Fruit fly (Drosophila melanogaster) whole organism, embryonic: Measurements from ENCODE around the gene CG4645.

Experiments used
- ATbp ChIP-seq: fragments of 200-800 bp; sonication (Bioruptor generic); optimal IDR thresholded peaks from 2 replicates; lab custom pipeline; 2017; ENCODE audit warnings: missing biosample characterization, mild to moderate bottlenecking, missing genetic modification characterization, missing genetic modification reagents
- Aef1 ChIP-seq: fragments of 200-800 bp; sonication (Bioruptor generic); IDR thresholded peaks from 3 replicates; pipeline ENCODE4 v1.3.6; 2022; ENCODE audit warnings: missing biosample characterization, missing genetic modification characterization
- Atf3 ChIP-seq: fragments of 200-800 bp; sonication (Bioruptor generic); optimal IDR thresholded peaks from 3 replicates; lab custom pipeline; 2016; ENCODE audit warnings: missing biosample characterization, missing genetic modification characterization
- Atf6 ChIP-seq: fragments of 200-800 bp; sonication (Bioruptor generic); IDR thresholded peaks from 2 replicates; pipeline ENCODE4 v1.3.6; 2022; ENCODE audit warnings: missing biosample characterization, missing genetic modification characterization
- CG10274 ChIP-seq: fragments of 200-800 bp; sonication (Bioruptor generic); optimal IDR thresholded peaks from 3 replicates; lab custom pipeline; 2017; ENCODE audit warnings: missing biosample characterization, mild to moderate bottlenecking, missing genetic modification characterization
- CG11247 ChIP-seq: fragments of 200-800 bp; sonication (Bioruptor generic); IDR thresholded peaks from 2 replicates; pipeline ENCODE4 v1.3.6; 2022; ENCODE audit warnings: missing biosample characterization, missing genetic modification characterization
- CG12071 ChIP-seq: fragments of 200-800 bp; sonication (Bioruptor generic); optimal IDR thresholded peaks from 3 replicates; lab custom pipeline; 2018; ENCODE audit warnings: missing biosample characterization, mild to moderate bottlenecking, missing genetic modification characterization
- CG13123 ChIP-seq: fragments of 200-800 bp; sonication (Bioruptor generic); optimal IDR thresholded peaks from 2 replicates; lab custom pipeline; 2016; ENCODE audit warnings: missing biosample characterization, missing genetic modification characterization
- CG15073 ChIP-seq: fragments of 200-800 bp; sonication (Bioruptor generic); optimal IDR thresholded peaks from 2 replicates; lab custom pipeline; 2016; ENCODE audit warnings: missing biosample characterization, missing genetic modification characterization
- CG16815 ChIP-seq: fragments of 200-800 bp; sonication (Bioruptor generic); optimal IDR thresholded peaks from 3 replicates; lab custom pipeline; 2017; ENCODE audit warnings: missing biosample characterization, mild to moderate bottlenecking, missing genetic modification characterization
- CG17829 ChIP-seq: fragments of 200-800 bp; optimal IDR thresholded peaks from 2 replicates; lab custom pipeline; 2019; ENCODE audit warnings: missing biosample characterization, mild to moderate bottlenecking, missing genetic modification characterization, moderate library complexity
- CG1792 ChIP-seq: fragments of 200-800 bp; sonication (Bioruptor generic); optimal IDR thresholded peaks from 2 replicates; lab custom pipeline; 2016; ENCODE audit warnings: missing biosample characterization, missing genetic modification characterization
- CG18599 ChIP-seq: fragments of 200-800 bp; sonication (Bioruptor generic); optimal IDR thresholded peaks from 3 replicates; lab custom pipeline; 2017; ENCODE audit warnings: missing biosample characterization, missing genetic modification characterization, mild to moderate bottlenecking, moderate library complexity, missing genetic modification reagents
- CG31224 ChIP-seq: fragments of 200-800 bp; sonication (Bioruptor generic); IDR thresholded peaks from 2 replicates; pipeline ENCODE4 v1.3.6; 2022; ENCODE audit warnings: missing biosample characterization, missing genetic modification characterization
- CG34376 ChIP-seq: fragments of 200-800 bp; sonication (Bioruptor generic); optimal IDR thresholded peaks from 2 replicates; lab custom pipeline; 2018; ENCODE audit warnings: missing biosample characterization, mild to moderate bottlenecking, missing genetic modification characterization
- CG7928 ChIP-seq: fragments of 200-800 bp; sonication (Bioruptor generic); optimal IDR thresholded peaks from 2 replicates; lab custom pipeline; 2017; ENCODE audit warnings: missing biosample characterization, mild to moderate bottlenecking, missing genetic modification characterization
- CG9797 ChIP-seq: fragments of 200-800 bp; sonication (Bioruptor generic); optimal IDR thresholded peaks from 3 replicates; lab custom pipeline; 2018; ENCODE audit warnings: missing biosample characterization, mild to moderate bottlenecking, missing genetic modification characterization
- CG9876 ChIP-seq: fragments of 200-800 bp; sonication (Bioruptor generic); optimal IDR thresholded peaks from 2 replicates; lab custom pipeline; 2016; ENCODE audit warnings: missing biosample characterization, missing genetic modification characterization
- CG9932 ChIP-seq: fragments of 200-800 bp; sonication (Bioruptor generic); IDR thresholded peaks from 2 replicates; pipeline ENCODE4 v1.3.6; 2022; ENCODE audit warnings: missing biosample characterization, missing genetic modification characterization
- CHES-1-like ChIP-seq: fragments of 200-800 bp; sonication (Bioruptor generic); optimal IDR thresholded peaks from 2 replicates; lab custom pipeline; 2016; ENCODE audit warnings: missing biosample characterization, missing genetic modification characterization
- Dad ChIP-seq: fragments of 200-800 bp; sonication (Bioruptor generic); optimal IDR thresholded peaks from 3 replicates; lab custom pipeline; 2016; ENCODE audit warnings: missing biosample characterization, missing genetic modification characterization
- Deaf1 ChIP-seq: fragments of 200-800 bp; optimal IDR thresholded peaks from 3 replicates; lab custom pipeline; 2019; ENCODE audit warnings: missing biosample characterization, mild to moderate bottlenecking, missing genetic modification characterization, moderate library complexity
- ERR ChIP-seq: fragments of 200-800 bp; sonication (Bioruptor generic); optimal IDR thresholded peaks from 2 replicates; lab custom pipeline; 2016; ENCODE audit warnings: missing biosample characterization, missing genetic modification characterization
- HmgZ ChIP-seq: fragments of 200-800 bp; sonication (Bioruptor generic); optimal IDR thresholded peaks from 2 replicates; lab custom pipeline; 2018; ENCODE audit warnings: missing biosample characterization, mild to moderate bottlenecking, missing genetic modification characterization
- Hr51 ChIP-seq, 2 experiments: fragments of 200-800 bp; sonication (Bioruptor generic); optimal IDR thresholded peaks; 2 replicates in 1 of 2; 3 replicates in 1 of 2; lab custom pipeline; 2016 to 2018; ENCODE audit warnings: missing biosample characterization in 2 of 2, missing genetic modification characterization in 2 of 2, mild to moderate bottlenecking in 1 of 2, moderate library complexity in 1 of 2
- MBD-R2 ChIP-seq: fragments of 200-800 bp; sonication (Bioruptor generic); IDR thresholded peaks from 2 replicates; pipeline ENCODE4 v1.3.6; 2022; ENCODE audit warnings: missing biosample characterization, missing genetic modification characterization
- Max ChIP-seq: fragments of 200-800 bp; sonication (Bioruptor generic); optimal IDR thresholded peaks from 2 replicates; lab custom pipeline; 2016; ENCODE audit warnings: missing biosample characterization, mild to moderate bottlenecking, missing genetic modification characterization
- Meics ChIP-seq: fragments of 200-800 bp; sonication (Bioruptor generic); optimal IDR thresholded peaks from 2 replicates; lab custom pipeline; 2017; ENCODE audit warnings: missing biosample characterization, mild to moderate bottlenecking, missing genetic modification characterization
- Nf-YB ChIP-seq: fragments of 200-800 bp; sonication (Bioruptor generic); optimal IDR thresholded peaks from 3 replicates; lab custom pipeline; 2019; ENCODE audit warnings: missing biosample characterization, mild to moderate bottlenecking, missing genetic modification characterization, moderate library complexity
- Oli ChIP-seq: fragments of 200-800 bp; sonication (Bioruptor generic); optimal IDR thresholded peaks from 2 replicates; lab custom pipeline; 2018; ENCODE audit warnings: missing biosample characterization, mild to moderate bottlenecking, missing genetic modification characterization, moderate library complexity
- Poxn ChIP-seq: fragments of 200-800 bp; sonication (Bioruptor generic); IDR thresholded peaks from 2 replicates; pipeline ENCODE4 v1.3.6; 2022; ENCODE audit warnings: missing biosample characterization, missing genetic modification characterization
- Sin3A ChIP-seq: fragments of >200 bp; optimal IDR thresholded peaks from 2 replicates; lab custom pipeline; 2018
- br ChIP-seq: fragments of >200 bp; optimal IDR thresholded peaks from 2 replicates; lab custom pipeline; 2017
- chif ChIP-seq, 2 experiments: fragments of 200-800 bp; sonication (Bioruptor generic); optimal IDR thresholded peaks; 3 replicates each; lab custom pipeline; 2016; ENCODE audit warnings: missing biosample characterization in 2 of 2, missing genetic modification characterization in 2 of 2
- corto ChIP-seq: fragments of 200-800 bp; sonication (Bioruptor generic); optimal IDR thresholded peaks from 2 replicates; lab custom pipeline; 2016; ENCODE audit warnings: missing biosample characterization, mild to moderate bottlenecking, missing genetic modification characterization, moderate library complexity
- dan ChIP-seq: fragments of 200-800 bp; sonication (Bioruptor generic); IDR thresholded peaks from 2 replicates; pipeline ENCODE4 v1.3.6; 2022; ENCODE audit warnings: missing biosample characterization, missing genetic modification characterization
- dimm ChIP-seq: fragments of 200-800 bp; sonication (Bioruptor generic); IDR thresholded peaks from 2 replicates; pipeline ENCODE4 v1.3.6; 2022; ENCODE audit warnings: missing biosample characterization, missing genetic modification characterization
- exex ChIP-seq: fragments of 200-800 bp; sonication (Bioruptor generic); optimal IDR thresholded peaks from 4 replicates; lab custom pipeline; 2018; ENCODE audit warnings: missing biosample characterization, mild to moderate bottlenecking, missing genetic modification characterization, moderate library complexity
- grau ChIP-seq: fragments of 200-800 bp; optimal IDR thresholded peaks from 3 replicates; lab custom pipeline; 2019; ENCODE audit warnings: missing biosample characterization, mild to moderate bottlenecking, missing genetic modification characterization, moderate library complexity
- gro ChIP-seq: fragments of 200-800 bp; sonication (Bioruptor generic); optimal IDR thresholded peaks from 2 replicates; lab custom pipeline; 2016; ENCODE audit warnings: missing biosample characterization, missing genetic modification characterization
- hkb ChIP-seq, 2 experiments: fragments of 200-800 bp in 1 of 2; fragments of >200 bp in 1 of 2; sonication (Bioruptor generic) in 1 of 2; IDR thresholded peaks in 1 of 2; optimal IDR thresholded peaks in 1 of 2; 2 replicates each; pipeline versions ENCODE4 v1.3.6 to Lab custom; 2017 to 2022; ENCODE audit warnings: missing biosample characterization in 1 of 2, missing genetic modification characterization in 1 of 2
- jing ChIP-seq: fragments of 200-800 bp; sonication (Bioruptor generic); optimal IDR thresholded peaks from 2 replicates; lab custom pipeline; 2018; ENCODE audit warnings: missing biosample characterization, mild to moderate bottlenecking, missing genetic modification characterization
- lmd ChIP-seq: fragments of 200-800 bp; sonication (Bioruptor generic); IDR thresholded peaks from 2 replicates; pipeline ENCODE4 v1.3.6; 2022; ENCODE audit warnings: missing biosample characterization, missing genetic modification characterization
- nau ChIP-seq: fragments of 200-800 bp; sonication (Bioruptor generic); optimal IDR thresholded peaks from 3 replicates; lab custom pipeline; 2017; ENCODE audit warnings: missing biosample characterization, mild to moderate bottlenecking, missing genetic modification characterization, missing genetic modification reagents
- odd ChIP-seq: fragments of 200-800 bp; sonication (Bioruptor generic); optimal IDR thresholded peaks from 2 replicates; lab custom pipeline; 2017; ENCODE audit warnings: missing biosample characterization, mild to moderate bottlenecking, missing genetic modification characterization
- pros ChIP-seq: fragments of 200-800 bp; sonication (Bioruptor generic); optimal IDR thresholded peaks from 3 replicates; lab custom pipeline; 2019; ENCODE audit warnings: missing biosample characterization, mild to moderate bottlenecking, missing genetic modification characterization, moderate library complexity
- sc ChIP-seq, 3 experiments: fragments of >200 bp in 2 of 3; fragments of 200-800 bp in 1 of 3; sonication (Bioruptor generic) in 1 of 3; optimal IDR thresholded peaks; 2 replicates in 2 of 3; 3 replicates in 1 of 3; lab custom pipeline; 2017; ENCODE audit warnings: mild to moderate bottlenecking in 1 of 3, missing biosample characterization in 1 of 3, missing genetic modification characterization in 1 of 3, missing genetic modification reagents in 1 of 3
- sna ChIP-seq: fragments of 200-800 bp; sonication (Bioruptor generic); IDR thresholded peaks from 2 replicates; pipeline ENCODE4 v1.3.6; 2022; ENCODE audit warnings: missing biosample characterization, missing genetic modification characterization; ENCODE audit not compliant: partially characterized antibody
- stc ChIP-seq: fragments of 200-800 bp; sonication (Bioruptor generic); IDR thresholded peaks from 2 replicates; pipeline ENCODE4 v1.3.6; 2022; ENCODE audit warnings: missing biosample characterization, missing genetic modification characterization
- wdn ChIP-seq: fragments of 200-800 bp; sonication (Bioruptor generic); IDR thresholded peaks from 2 replicates; pipeline ENCODE4 v1.3.6; 2022; ENCODE audit warnings: missing biosample characterization, missing genetic modification characterization

CG4645 gene

DNA sequence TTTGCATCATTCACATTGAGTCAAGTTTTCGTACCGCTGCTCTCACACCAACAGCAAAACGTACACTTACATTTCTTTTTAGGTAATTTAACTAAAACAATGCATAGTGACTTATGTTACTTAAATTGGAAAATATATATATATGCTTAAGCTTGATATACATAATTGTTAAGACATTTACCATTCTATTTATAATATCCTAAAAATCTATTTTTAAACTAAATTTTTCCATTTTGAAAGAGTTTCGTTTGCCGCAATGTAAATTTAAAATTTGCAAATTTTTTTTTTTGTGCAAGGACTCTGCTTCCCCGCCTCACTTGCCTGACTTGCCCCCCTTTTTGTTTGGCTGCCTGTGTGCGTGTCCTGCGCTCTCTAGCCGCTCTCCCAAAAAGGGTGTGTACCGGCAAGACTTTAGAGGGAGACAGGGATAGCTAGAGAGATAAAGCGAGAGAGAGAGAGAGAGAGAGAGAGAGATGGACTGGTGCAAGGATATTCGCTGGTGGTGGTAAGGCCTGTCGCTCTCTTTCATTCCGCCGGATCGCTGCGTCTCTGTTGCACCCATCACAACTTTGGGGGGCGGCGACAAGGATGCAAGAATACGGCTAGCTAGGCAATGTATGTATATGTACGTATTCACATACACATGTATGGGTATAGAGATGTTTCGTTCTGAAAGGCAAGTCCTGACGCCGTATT lies 28.2 kb downstream of the CG4645 start (continued):
- TF ChIP-seq Dad (GFP tag; lab: Kevin White, UChicago) (no peak), pros (GFP tag; lab: Kevin White, UChicago) (peak; percentile 67), Nf-YB (GFP tag; lab: Kevin White, UChicago) (peak; percentile 76), Oli (tag; lab: Kevin White, UChicago) (peak; percentile 53), CG10274 (GFP tag; lab: Kevin White, UChicago) (no peak), sna (GFP tag; lab: Robert Waterston, UW) (no peak), CG31224 (GFP tag; lab: Robert Waterston, UW) (no peak), CG34376 (GFP tag; lab: Kevin White, UChicago) (no peak), sc (optimal IDR thresholded peaks at IDR 0.05; lab: Kevin White, UChicago) (no peak), sc (GFP tag; optimal IDR thresholded peaks at IDR 0.05; lab: Kevin White, UChicago) (no peak), Aef1 (GFP tag; lab: Robert Waterston, UW) (no peak), CG12071 (no peak), CG7928 (no peak), CG17829 (peak; percentile 39), Atf3 (GFP tag; lab: Kevin White, UChicago) (no peak), Sin3A (lab: Kevin White, UChicago) (no peak), wdn (no peak), odd (no peak), CG18599 (GFP tag; lab: Kevin White, UChicago) (peak; percentile 82), CG9932 (peak; percentile 43), ATbp (GFP tag; lab: Kevin White, UChicago) (peak; percentile 17), CHES-1-like (no peak), lmd (GFP tag; lab: Robert Waterston, UW) (no peak; the same call in 1 of the 2 replicates), hkb (optimal IDR thresholded peaks at IDR 0.05; lab: Kevin White, UChicago) (no peak), hkb (GFP tag; IDR thresholded peaks at IDR 0.05; lab: Robert Waterston, UW) (0 out of 2 replicates have a peak, but pooled peaks have one; percentile 27), jing (no peak), Max (GFP tag; lab: Kevin White, UChicago) (no peak), grau (tag; lab: Kevin White, UChicago) (peak; percentile 61), Meics (GFP tag; lab: Kevin White, UChicago) (peak; percentile 63), Poxn (GFP tag; lab: Robert Waterston, UW) (no peak), CG1792 (no peak), CG9876 (GFP tag; lab: Kevin White, UChicago) (no peak), dimm (no peak), Hr51 (GFP tag; optimal IDR thresholded peaks at IDR 0.05; lab: Kevin White, UChicago) (peak in 1 of 2 experiments; percentile 58), CG13123 (GFP tag; lab: Kevin White, UChicago) (no peak), gro (GFP tag; lab: Kevin White, UChicago) (no peak), dan (GFP tag; lab: Robert Waterston, UW) (no peak), Atf6 (GFP tag; lab: Robert Waterston, UW) (peak; percentile 52; the same call in 1 of the 2 replicates), CG16815 (GFP tag; lab: Kevin White, UChicago) (no peak), corto (GFP tag; lab: Kevin White, UChicago) (no peak), CG9797 (no peak), MBD-R2 (GFP tag; lab: Robert Waterston, UW) (no peak), exex (peak; percentile 26), Deaf1 (tag; lab: Kevin White, UChicago) (peak; percentile 48), CG11247 (GFP tag; lab: Robert Waterston, UW) (no peak), ERR (GFP tag; lab: Kevin White, UChicago) (no peak), nau (GFP tag; lab: Kevin White, UChicago) (no peak), HmgZ (tag; lab: Kevin White, UChicago) (no peak), CG15073 (GFP tag; lab: Kevin White, UChicago) (no peak), stc (GFP tag; lab: Robert Waterston, UW) (no peak), br (no peak), chif (GFP tag; optimal IDR thresholded peaks at IDR 0.05; lab: Kevin White, UChicago) (no peak)
